Fruit fly (Drosophila melanogaster): ENCODE data around the gene CG15561.

- no peak for TF ChIP-seq CG10348 (GFP tag; IDR thresholded peaks at IDR 0.05)
- no peak for TF ChIP-seq CG32121 (GFP tag; IDR thresholded peaks at IDR 0.05)
- no peak for TF ChIP-seq fd96Ca (GFP tag; IDR thresholded peaks at IDR 0.05)
- TF ChIP-seq Ets98B (GFP tag; IDR thresholded peaks at IDR 0.05), result no peak
Observed at dm6 chr3R:31240023-31240422, 24.3 kb upstream of the CG15561 start.
